Worm (Caenorhabditis elegans) whole organism, young adult: Measurements from ENCODE around the gene C39B5.14.

ENCODE experiments used
- B0019.2 ChIP-seq: fragments of 200-800 bp; sonication (Bioruptor generic); conservative IDR thresholded peaks from 2 replicates; pipeline ENCODE4 v1.3.6; 2022; ENCODE audit warnings: missing genetic modification reagents, missing genetic modification characterization, missing compliant biosample characterization
- B0336.3 ChIP-seq: fragments of 200-800 bp; sonication (Bioruptor generic); IDR thresholded peaks from 2 replicates; pipeline ENCODE4 v1.3.6; 2022; ENCODE audit warnings: missing genetic modification characterization, missing compliant biosample characterization
- C17E4.6 ChIP-seq: fragments of 200-800 bp; sonication (Bioruptor generic); IDR thresholded peaks from 2 replicates; pipeline ENCODE4 v1.3.6; 2022; ENCODE audit warnings: missing genetic modification reagents, missing genetic modification characterization, missing compliant biosample characterization
- F10E7.11 ChIP-seq: sonication (generic microtip); optimal IDR thresholded peaks from 2 replicates; lab custom pipeline; 2017; ENCODE audit warnings: mild to moderate bottlenecking, missing genetic modification characterization, moderate library complexity, missing compliant biosample characterization
- F23B12.7 ChIP-seq: sonication (generic microtip); optimal IDR thresholded peaks from 2 replicates; lab custom pipeline; 2017; ENCODE audit warnings: missing genetic modification characterization, mild to moderate bottlenecking, missing compliant biosample characterization, antibody characterized with exemption, moderate library complexity; ENCODE audit not compliant: insufficient read depth
- F52B5.7 ChIP-seq: sonication (generic microtip); optimal IDR thresholded peaks from 2 replicates; lab custom pipeline; 2016; ENCODE audit warnings: mild to moderate bottlenecking, missing genetic modification characterization, missing compliant biosample characterization
- F55B11.4 ChIP-seq: sonication (generic microtip); optimal IDR thresholded peaks from 2 replicates; lab custom pipeline; 2016; ENCODE audit warnings: missing compliant biosample characterization, missing genetic modification characterization, borderline replicate concordance; ENCODE audit not compliant: insufficient read depth
- F57C9.4 ChIP-seq: sonication (generic microtip); optimal IDR thresholded peaks from 2 replicates; lab custom pipeline; 2017; ENCODE audit warnings: mild to moderate bottlenecking, missing genetic modification characterization, missing compliant biosample characterization
- K11D2.4 ChIP-seq: fragments of 200-800 bp; sonication (Bioruptor generic); IDR thresholded peaks from 2 replicates; pipeline ENCODE4 v1.3.6; 2022; ENCODE audit warnings: missing genetic modification reagents, missing genetic modification characterization, missing compliant biosample characterization
- T26A5.8 ChIP-seq: sonication (generic microtip); optimal IDR thresholded peaks from 2 replicates; lab custom pipeline; 2016; ENCODE audit warnings: missing genetic modification characterization, missing compliant biosample characterization
- Y67H2A.10 ChIP-seq: fragments of 200-800 bp; sonication (Bioruptor generic); conservative IDR thresholded peaks from 2 replicates; pipeline ENCODE4 v1.3.6; 2022; ENCODE audit warnings: missing genetic modification reagents, missing genetic modification characterization, missing compliant biosample characterization
- Y79H2A.3 ChIP-seq: fragments of 200-800 bp; sonication (Bioruptor generic); conservative IDR thresholded peaks from 2 replicates; pipeline ENCODE4 v1.3.6; 2022; ENCODE audit warnings: missing genetic modification reagents, missing genetic modification characterization, missing compliant biosample characterization
- akir-1 ChIP-seq: fragments of 200-800 bp; sonication (Bioruptor generic); optimal IDR thresholded peaks from 2 replicates; lab custom pipeline; 2018; ENCODE audit warnings: mild to moderate bottlenecking, missing genetic modification characterization, moderate library complexity, missing compliant biosample characterization
- aptf-2 ChIP-seq: fragments of 200-800 bp; sonication (Bioruptor generic); conservative IDR thresholded peaks from 2 replicates; pipeline ENCODE4 v1.3.6; 2022; ENCODE audit warnings: missing genetic modification reagents, missing genetic modification characterization, missing compliant biosample characterization
- atf-7 ChIP-seq: sonication (generic microtip); optimal IDR thresholded peaks from 2 replicates; lab custom pipeline; 2017; ENCODE audit warnings: mild to moderate bottlenecking, missing genetic modification characterization, missing compliant biosample characterization
- attf-5 ChIP-seq: fragments of 200-800 bp; sonication (Bioruptor generic); optimal IDR thresholded peaks from 2 replicates; lab custom pipeline; 2018; ENCODE audit warnings: mild to moderate bottlenecking, missing genetic modification characterization, missing compliant biosample characterization
- attf-6 ChIP-seq: fragments of 200-800 bp; sonication (Bioruptor generic); IDR thresholded peaks from 2 replicates; pipeline ENCODE4 v1.3.6; 2022; ENCODE audit warnings: missing genetic modification reagents, missing genetic modification characterization, missing compliant biosample characterization
- cebp-1 ChIP-seq, 2 experiments: fragments of 200-800 bp in 1 of 2; sonication (Bioruptor generic) in 1 of 2; sonication (generic microtip) in 1 of 2; IDR thresholded peaks in 1 of 2; optimal IDR thresholded peaks in 1 of 2; 2 replicates each; pipeline versions ENCODE4 v1.3.6 to Lab custom; 2017 to 2022; ENCODE audit warnings: missing compliant biosample characterization in 2 of 2, missing genetic modification characterization in 2 of 2, mild to moderate bottlenecking in 1 of 2, missing genetic modification reagents in 1 of 2, moderate library complexity in 1 of 2
- ceh-100 ChIP-seq: fragments of 200-800 bp; sonication (Bioruptor generic); IDR thresholded peaks from 2 replicates; pipeline ENCODE4 v1.3.6; 2022; ENCODE audit warnings: missing genetic modification reagents, missing genetic modification characterization, missing compliant biosample characterization
- ceh-40 ChIP-seq: fragments of 200-800 bp; sonication (Bioruptor generic); IDR thresholded peaks from 2 replicates; pipeline ENCODE4 v1.3.6; 2022; ENCODE audit warnings: missing genetic modification characterization, missing compliant biosample characterization
- ceh-79 ChIP-seq: sonication (generic microtip); optimal IDR thresholded peaks from 2 replicates; lab custom pipeline; 2017; ENCODE audit warnings: mild to moderate bottlenecking, missing genetic modification characterization, missing compliant biosample characterization
- ceh-91 ChIP-seq: fragments of 200-800 bp; sonication (Bioruptor generic); IDR thresholded peaks from 2 replicates; pipeline ENCODE4 v1.3.6; 2022; ENCODE audit warnings: missing genetic modification reagents, missing genetic modification characterization, missing compliant biosample characterization
- dox-1 ChIP-seq: fragments of 200-800 bp; sonication (Bioruptor generic); IDR thresholded peaks from 2 replicates; pipeline ENCODE4 v1.3.6; 2022; ENCODE audit warnings: missing genetic modification reagents, missing genetic modification characterization, missing compliant biosample characterization
- ets-4 ChIP-seq: fragments of 200-800 bp; sonication (Bioruptor generic); optimal IDR thresholded peaks from 2 replicates; lab custom pipeline; 2018; ENCODE audit warnings: mild to moderate bottlenecking, missing genetic modification characterization, missing compliant biosample characterization
- fkh-3 ChIP-seq: sonication (generic microtip); optimal IDR thresholded peaks from 2 replicates; lab custom pipeline; 2016; ENCODE audit warnings: mild to moderate bottlenecking, missing genetic modification characterization, missing compliant biosample characterization
- hlh-12 ChIP-seq: sonication (generic microtip); optimal IDR thresholded peaks from 2 replicates; lab custom pipeline; 2016; ENCODE audit warnings: missing genetic modification characterization, missing compliant biosample characterization
- hlh-26 ChIP-seq: fragments of 200-800 bp; sonication (Bioruptor generic); conservative IDR thresholded peaks from 2 replicates; pipeline ENCODE4 v1.3.6; 2022; ENCODE audit warnings: missing genetic modification reagents, missing genetic modification characterization, missing compliant biosample characterization
- let-607 ChIP-seq, 2 experiments: fragments of 200-800 bp in 1 of 2; sonication (Bioruptor generic) in 1 of 2; sonication (generic microtip) in 1 of 2; optimal IDR thresholded peaks; 2 replicates each; lab custom pipeline; 2016 to 2018; ENCODE audit warnings: mild to moderate bottlenecking in 2 of 2, missing compliant biosample characterization in 2 of 2, missing genetic modification characterization in 2 of 2, moderate library complexity in 2 of 2, missing genotype in 1 of 2
- lin-26 ChIP-seq: fragments of 200-800 bp; sonication (Bioruptor generic); IDR thresholded peaks from 2 replicates; pipeline ENCODE4 v1.3.6; 2022; ENCODE audit warnings: missing genetic modification reagents, missing genetic modification characterization, missing compliant biosample characterization
- madf-6 ChIP-seq: fragments of 200-800 bp; sonication (Bioruptor generic); IDR thresholded peaks from 2 replicates; pipeline ENCODE4 v1.3.6; 2022; ENCODE audit warnings: missing genetic modification reagents, missing genetic modification characterization, missing compliant biosample characterization
- mel-28 ChIP-seq: sonication (generic microtip); optimal IDR thresholded peaks from 2 replicates; lab custom pipeline; 2016; ENCODE audit warnings: borderline replicate concordance, mild to moderate bottlenecking, missing genetic modification characterization, missing compliant biosample characterization
- nfya-1 ChIP-seq: sonication (generic microtip); optimal IDR thresholded peaks from 2 replicates; lab custom pipeline; 2017; ENCODE audit warnings: antibody characterized with exemption, missing compliant biosample characterization, missing genetic modification characterization, borderline replicate concordance; ENCODE audit not compliant: insufficient read depth
- nhr-120 ChIP-seq: fragments of 200-800 bp; sonication (Bioruptor generic); IDR thresholded peaks from 2 replicates; pipeline ENCODE4 v1.3.6; 2022; ENCODE audit warnings: missing genetic modification characterization, missing compliant biosample characterization
- nhr-27 ChIP-seq: fragments of 200-800 bp; sonication (Bioruptor generic); optimal IDR thresholded peaks from 2 replicates; lab custom pipeline; 2018; ENCODE audit warnings: mild to moderate bottlenecking, missing genetic modification characterization, moderate library complexity, missing compliant biosample characterization
- nhr-80 ChIP-seq: sonication (generic microtip); optimal IDR thresholded peaks from 2 replicates; lab custom pipeline; 2016; ENCODE audit warnings: missing genetic modification characterization, missing compliant biosample characterization
- rcor-1 ChIP-seq: fragments of 200-800 bp; sonication (Bioruptor generic); IDR thresholded peaks from 2 replicates; pipeline ENCODE4 v1.3.6; 2022; ENCODE audit warnings: missing genetic modification reagents, missing genetic modification characterization, missing compliant biosample characterization
- sdz-38 ChIP-seq: sonication (generic microtip); optimal IDR thresholded peaks from 2 replicates; lab custom pipeline; 2016; ENCODE audit warnings: missing genotype, missing genetic modification characterization, missing compliant biosample characterization
- sea-2 ChIP-seq: fragments of 200-800 bp; sonication (Bioruptor generic); IDR thresholded peaks from 2 replicates; pipeline ENCODE4 v1.3.6; 2022; ENCODE audit warnings: missing genetic modification characterization, missing compliant biosample characterization
- tbp1 ChIP-seq: fragments of 200-800 bp; sonication (Bioruptor generic); optimal IDR thresholded peaks from 2 replicates; lab custom pipeline; 2018; ENCODE audit warnings: mild to moderate bottlenecking, missing genetic modification characterization, missing compliant biosample characterization
- unc-130 ChIP-seq: sonication (generic microtip); optimal IDR thresholded peaks from 2 replicates; lab custom pipeline; 2016; ENCODE audit warnings: missing genetic modification reagents, missing genetic modification characterization, missing compliant biosample characterization
- ztf-26 ChIP-seq: sonication (generic microtip); optimal IDR thresholded peaks from 2 replicates; lab custom pipeline; 2017; ENCODE audit warnings: missing genetic modification characterization, missing compliant biosample characterization
- ztf-28 ChIP-seq: fragments of 200-800 bp; sonication (Bioruptor generic); IDR thresholded peaks from 2 replicates; pipeline ENCODE4 v1.3.6; 2022; ENCODE audit warnings: missing genetic modification reagents, missing genetic modification characterization, missing compliant biosample characterization
- ztf-6 ChIP-seq: fragments of 200-800 bp; sonication (Bioruptor generic); IDR thresholded peaks from 2 replicates; pipeline ENCODE4 v1.3.6; 2022; ENCODE audit warnings: missing genetic modification reagents, missing genetic modification characterization, missing compliant biosample characterization

The C39B5.14 gene

DNA sequence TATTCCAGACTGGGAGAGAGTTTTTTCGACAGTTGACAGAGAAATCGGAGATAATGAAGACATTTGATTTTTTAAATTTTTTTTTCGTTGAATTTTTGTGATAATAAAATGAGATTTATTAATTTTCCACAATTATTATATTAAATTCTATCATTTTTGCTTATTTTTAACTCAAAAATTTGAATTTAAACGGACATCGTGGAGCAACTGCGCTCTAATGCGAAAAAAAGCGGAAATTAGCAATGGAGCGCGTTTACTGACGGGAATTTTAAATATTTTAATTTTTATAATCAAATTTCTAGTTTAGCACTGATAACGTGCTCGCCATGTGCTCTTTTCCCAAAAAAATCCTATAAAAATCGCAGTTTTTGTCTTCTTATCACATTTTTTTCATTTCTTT lies at the start of gene C39B5.14:
TSS of gene C39B5.14 (plus strand) at position 301 of the 400 bp plus-strand sequence.
- TF ChIP-seq mel-28 (tag; lab: Kevin White, UChicago): no peak
- TF ChIP-seq nhr-120 (GFP tag; lab: Robert Waterston, UW): no peak
- TF ChIP-seq akir-1 (GFP tag; lab: Kevin White, UChicago): no peak
- no peak for TF ChIP-seq K11D2.4 (GFP tag; lab: Robert Waterston, UW)
- no peak for TF ChIP-seq let-607 (tag; optimal IDR thresholded peaks at IDR 0.05; lab: Kevin White, UChicago)
- TF ChIP-seq unc-130 (GFP tag; lab: Kevin White, UChicago): no peak
- TF ChIP-seq fkh-3: no peak
- TF ChIP-seq F57C9.4 (tag; lab: Kevin White, UChicago): no peak
- no peak for TF ChIP-seq ceh-40
- no peak for TF ChIP-seq ceh-79 (tag; lab: Kevin White, UChicago)
- no peak for TF ChIP-seq hlh-26 (GFP tag; lab: Robert Waterston, UW)
- TF ChIP-seq B0336.3 (GFP tag; lab: Robert Waterston, UW): no peak
- no peak for TF ChIP-seq attf-5 (GFP tag; lab: Kevin White, UChicago)
- no peak for TF ChIP-seq ztf-6 (GFP tag; lab: Robert Waterston, UW)
- no peak for TF ChIP-seq Y67H2A.10
- no peak for TF ChIP-seq F55B11.4
- TF ChIP-seq Y79H2A.3: no peak
- TF ChIP-seq ets-4: no peak
- TF ChIP-seq nfya-1: no peak
- no peak for TF ChIP-seq atf-7

DNA sequence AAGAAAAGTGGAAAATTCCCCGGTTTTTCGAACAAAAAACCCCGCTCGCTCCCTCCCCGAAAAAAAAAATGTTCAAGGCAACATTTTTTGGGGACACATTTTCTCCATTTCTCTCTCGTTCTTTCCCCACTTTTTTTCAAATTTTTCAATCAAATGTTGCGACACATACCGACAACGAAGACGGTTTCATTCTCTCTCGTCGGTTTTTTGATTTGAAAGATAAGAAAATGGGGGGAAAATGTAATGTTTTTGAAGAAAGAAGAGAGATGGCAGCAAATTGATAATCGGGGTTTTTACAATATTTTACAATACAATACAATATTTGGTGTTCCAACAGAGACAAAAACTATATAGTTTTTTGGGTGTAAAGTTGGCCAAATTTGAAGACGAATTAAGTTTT lies 41.8 kb upstream of the C39B5.14 start:
- TF ChIP-seq ceh-91 (GFP tag; lab: Robert Waterston, UW) (no peak), ceh-100 (GFP tag; lab: Robert Waterston, UW) (no peak), F23B12.7 (tag; lab: Kevin White, UChicago) (peak; percentile 84), nhr-80 (tag; lab: Kevin White, UChicago) (peak; percentile 77)

DNA sequence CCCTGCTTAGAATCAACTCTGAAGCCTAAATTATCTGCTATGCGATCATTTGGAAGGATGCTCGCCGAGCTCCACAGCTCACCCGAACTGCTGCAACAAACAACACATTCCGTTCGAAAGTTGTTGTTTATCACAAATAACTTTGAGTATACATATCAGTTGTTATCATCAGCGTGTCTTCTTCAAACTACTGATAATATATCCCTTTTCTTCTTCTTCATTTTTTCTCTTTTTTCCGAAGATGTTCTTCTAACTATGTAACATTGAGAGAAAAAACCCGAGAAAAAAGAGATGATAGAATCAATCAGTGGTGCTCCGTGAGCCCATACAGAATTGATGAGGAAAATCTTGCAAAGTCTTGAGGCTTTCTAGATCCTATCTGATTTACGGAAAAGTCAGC lies 40.7 kb upstream of the C39B5.14 start:
- no peak for TF ChIP-seq hlh-26 (GFP tag; lab: Robert Waterston, UW)
- no peak for TF ChIP-seq unc-130 (GFP tag; lab: Kevin White, UChicago)
- TF ChIP-seq dox-1 (GFP tag; lab: Robert Waterston, UW): no peak
- TF ChIP-seq ceh-79 (tag; lab: Kevin White, UChicago): no peak
- no peak for TF ChIP-seq akir-1 (GFP tag; lab: Kevin White, UChicago)
- no peak for TF ChIP-seq ztf-28 (GFP tag; lab: Robert Waterston, UW)
- TF ChIP-seq aptf-2: no peak
- no peak for TF ChIP-seq sdz-38 (tag; lab: Kevin White, UChicago)
- TF ChIP-seq cebp-1 (GFP tag; IDR thresholded peaks at IDR 0.05; lab: Robert Waterston, UW): no peak
- no peak for TF ChIP-seq cebp-1 (tag; optimal IDR thresholded peaks at IDR 0.05; lab: Kevin White, UChicago)

DNA sequence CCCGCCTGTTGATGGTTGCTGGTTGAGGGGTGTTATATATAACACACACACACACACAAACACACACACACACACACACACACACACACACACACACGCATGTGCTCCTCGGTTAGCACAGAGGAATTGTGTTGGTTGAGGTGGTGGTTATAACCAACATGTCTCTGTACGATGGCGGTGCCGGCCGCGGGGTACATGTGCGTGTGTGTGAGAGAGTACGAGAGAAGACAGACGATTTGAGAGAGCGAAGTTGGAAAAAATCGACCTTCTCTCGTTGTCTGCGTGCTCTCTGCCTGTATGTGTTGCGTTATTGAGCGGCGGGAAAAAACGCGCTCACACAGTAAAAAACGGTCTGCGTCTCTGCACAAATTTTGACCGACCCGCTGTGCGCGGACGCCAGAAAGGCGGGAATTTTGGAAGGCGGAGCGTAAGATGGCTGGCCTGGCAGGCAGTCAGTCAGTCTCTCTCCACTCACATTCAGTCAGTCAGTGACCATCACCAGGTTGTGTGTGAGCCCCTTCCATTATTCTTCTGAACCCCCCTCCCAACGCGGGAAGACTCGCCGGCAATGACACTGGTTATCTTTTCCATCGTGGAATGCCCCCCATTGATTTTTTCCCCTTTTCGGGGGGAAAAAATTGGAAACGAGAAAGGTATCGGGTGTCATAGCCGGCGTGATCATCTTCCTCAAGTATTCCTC lies 39.2 kb upstream of the C39B5.14 start:
- TF ChIP-seq B0019.2: no peak; the same call in 1 of the 2 replicates
- TF ChIP-seq let-607 (tag; optimal IDR thresholded peaks at IDR 0.05; lab: Kevin White, UChicago): peak; percentile 66 to 68
- TF ChIP-seq C17E4.6 (GFP tag; lab: Robert Waterston, UW): no peak
- peak; percentile 19 for TF ChIP-seq ztf-26
- no peak for TF ChIP-seq nfya-1
- TF ChIP-seq F52B5.7 (tag; lab: Kevin White, UChicago): no peak
- TF ChIP-seq tbp1 (GFP tag; lab: Kevin White, UChicago): peak; percentile 67
- TF ChIP-seq cebp-1 (GFP tag; IDR thresholded peaks at IDR 0.05; lab: Robert Waterston, UW): no peak
- TF ChIP-seq cebp-1 (tag; optimal IDR thresholded peaks at IDR 0.05; lab: Kevin White, UChicago): peak; percentile 85
- no peak for TF ChIP-seq T26A5.8 (tag; lab: Kevin White, UChicago)
- TF ChIP-seq akir-1 (GFP tag; lab: Kevin White, UChicago): no peak
- peak; percentile 73 for TF ChIP-seq lin-26 (GFP tag; lab: Robert Waterston, UW)
- no peak for TF ChIP-seq F10E7.11
- no peak for TF ChIP-seq hlh-12 (tag; lab: Kevin White, UChicago)
- TF ChIP-seq nhr-27 (tag; lab: Kevin White, UChicago): no peak
- TF ChIP-seq attf-6 (GFP tag; lab: Robert Waterston, UW): no peak
- no peak for TF ChIP-seq sea-2 (GFP tag; lab: Robert Waterston, UW)
- TF ChIP-seq rcor-1: peak; percentile 53
- TF ChIP-seq madf-6 (GFP tag; lab: Robert Waterston, UW): peak; percentile 91
